Worm (Caenorhabditis elegans): Measurements from ENCODE around the gene nos-1.
"Not testable (repeated sequence)": the region's sequence is repeated elsewhere in the genome, so short reads cannot be mapped to it uniquely, and the experiment has no call there.

The nos-1 gene

DNA sequence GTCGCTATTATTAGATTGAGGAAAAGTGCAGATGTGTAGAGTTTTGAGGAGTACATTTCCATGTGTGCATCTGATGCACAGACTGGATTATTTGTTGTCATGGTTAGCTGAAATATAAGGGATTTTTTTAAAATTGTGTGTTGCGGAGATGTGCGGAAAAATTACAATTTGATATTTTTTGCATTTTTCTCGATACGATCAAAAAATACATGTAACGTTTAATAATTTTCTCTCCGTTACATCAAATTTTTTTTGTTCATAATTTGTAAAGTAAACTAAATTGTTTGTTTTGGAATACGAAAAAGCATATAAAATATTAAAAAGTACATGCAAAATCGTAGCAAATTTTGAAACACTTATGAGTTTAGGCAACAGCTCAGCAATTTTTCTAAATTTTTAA is 42.7 kb downstream of the nos-1 start, which contains the start of gene sra-11:
TSS of gene sra-11 (minus strand) at position 101 of the 400 bp plus-strand sequence.
- TF ChIP-seq sma-3 (GFP tag; optimal IDR thresholded peaks at IDR 0.05), result no peak
- no peak for TF ChIP-seq dmd-4 (tag; optimal IDR thresholded peaks at IDR 0.05)
- no peak for TF ChIP-seq egl-27 (tag; optimal IDR thresholded peaks at IDR 0.05)

DNA sequence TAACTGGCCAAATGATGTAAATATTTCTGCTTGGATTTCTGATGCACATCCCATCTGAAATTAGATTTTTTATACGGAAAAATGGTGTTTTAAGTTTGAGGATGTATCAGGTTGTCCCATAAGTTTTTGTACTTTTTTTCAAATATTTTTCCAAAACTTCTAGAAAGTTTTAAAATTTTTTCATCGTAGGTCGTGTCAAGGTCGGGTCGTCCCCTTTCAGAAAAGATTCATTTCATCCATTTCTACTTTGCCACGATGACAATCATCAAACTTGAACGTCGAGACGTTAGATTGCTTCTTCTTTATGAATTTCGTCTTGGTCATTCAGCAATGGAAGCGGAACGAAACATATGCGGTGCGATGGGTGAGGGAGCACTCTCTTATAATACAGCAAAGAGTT is 48.6 kb downstream of the nos-1 start, which contains the start of gene sra-12:
TSS of gene sra-12 (minus strand) at position 101 of the 400 bp plus-strand sequence.
- TF ChIP-seq dmd-4, nhr-129, nhr-10 (tag; optimal IDR thresholded peaks at IDR 0.05): not testable (repeated sequence)

DNA sequence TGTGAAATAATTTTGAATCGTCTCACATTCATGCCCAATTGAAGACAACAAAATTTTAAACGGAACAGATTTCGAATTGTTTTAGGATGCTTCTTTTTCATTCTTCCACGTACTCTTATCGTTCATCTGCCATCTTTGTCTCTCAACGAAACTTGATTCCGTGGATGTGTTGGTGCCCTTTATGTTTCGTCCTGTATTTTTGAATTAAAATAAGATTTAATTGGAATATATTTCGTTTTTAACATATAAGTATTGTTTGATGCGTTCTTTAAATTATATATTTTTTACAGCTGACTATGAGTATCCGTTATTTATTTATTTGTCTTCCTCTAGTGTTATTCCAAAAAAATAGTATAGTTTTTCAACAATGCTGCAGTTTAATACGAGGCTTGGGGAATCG is 50.9 kb downstream of the nos-1 start, which contains the start of gene gly-1:
TSS of gene gly-1 (minus strand) at position 101 of the 400 bp plus-strand sequence.
- TF ChIP-seq ama-1 (optimal IDR thresholded peaks at IDR 0.05) (no peak), nhr-6 (tag; optimal IDR thresholded peaks at IDR 0.05) (no peak), ZK546.5 (tag; optimal IDR thresholded peaks at IDR 0.05) (no peak), nhr-23 (tag; optimal IDR thresholded peaks at IDR 0.05) (no peak), fos-1 (tag; optimal IDR thresholded peaks at IDR 0.05) (no peak), unc-55 (GFP tag; optimal IDR thresholded peaks at IDR 0.05) (no peak), lin-39 (tag; optimal IDR thresholded peaks at IDR 0.05) (no peak), ceh-16 (tag; optimal IDR thresholded peaks at IDR 0.05) (no peak), lsy-2 (tag; optimal IDR thresholded peaks at IDR 0.05) (no peak), mab-5 (tag; optimal IDR thresholded peaks at IDR 0.05) (no peak), gmeb-1 (tag; optimal IDR thresholded peaks at IDR 0.05) (no peak)
